Fruit fly (Drosophila melanogaster) whole organism, embryonic: ENCODE measurements around the gene Pax.
A peak's percentile ranks its signal among the peaks of the same experiment; 100 is the strongest.

Source experiments
- ATbp ChIP-seq: fragments of 200-800 bp; sonication (Bioruptor generic); optimal IDR thresholded peaks from 2 replicates; lab custom pipeline; 2017; ENCODE audit warnings: missing biosample characterization, mild to moderate bottlenecking, missing genetic modification characterization, missing genetic modification reagents
- CG10366 ChIP-seq: fragments of 200-800 bp; sonication (Bioruptor generic); IDR thresholded peaks from 2 replicates; pipeline ENCODE4 v1.3.6; 2022; ENCODE audit warnings: missing biosample characterization, missing genetic modification characterization
- CG10979 ChIP-seq: fragments of 200-800 bp; sonication (Bioruptor generic); optimal IDR thresholded peaks from 2 replicates; lab custom pipeline; 2018; ENCODE audit warnings: missing biosample characterization, mild to moderate bottlenecking, missing genetic modification characterization, moderate library complexity
- CG11695 ChIP-seq: fragments of 200-800 bp; sonication (Bioruptor generic); IDR thresholded peaks from 3 replicates; pipeline ENCODE4 v1.3.6; 2022; ENCODE audit warnings: missing biosample characterization, missing genetic modification characterization
- CG12391 ChIP-seq: fragments of 200-800 bp; sonication (Bioruptor generic); optimal IDR thresholded peaks from 3 replicates; lab custom pipeline; 2018; ENCODE audit warnings: missing biosample characterization, mild to moderate bottlenecking, missing genetic modification characterization, moderate library complexity
- CG14667 ChIP-seq: fragments of 200-800 bp; sonication (Bioruptor generic); IDR thresholded peaks from 2 replicates; pipeline ENCODE4 v1.3.6; 2022; ENCODE audit warnings: missing biosample characterization, missing genetic modification characterization
- CG15269 ChIP-seq: fragments of 200-800 bp; sonication (Bioruptor generic); optimal IDR thresholded peaks from 2 replicates; lab custom pipeline; 2018; ENCODE audit warnings: missing biosample characterization, mild to moderate bottlenecking, missing genetic modification characterization, moderate library complexity
- CG15514 ChIP-seq: fragments of 200-800 bp; sonication (Bioruptor generic); optimal IDR thresholded peaks from 3 replicates; lab custom pipeline; 2017; ENCODE audit warnings: missing biosample characterization, missing genetic modification characterization, mild to moderate bottlenecking, moderate library complexity, missing genetic modification reagents
- CG17359 ChIP-seq: fragments of 200-800 bp; sonication (Bioruptor generic); optimal IDR thresholded peaks from 3 replicates; lab custom pipeline; 2018; ENCODE audit warnings: missing biosample characterization, mild to moderate bottlenecking, missing genetic modification characterization, moderate library complexity
- CG17385 ChIP-seq: fragments of 200-800 bp; sonication (Bioruptor generic); optimal IDR thresholded peaks from 3 replicates; lab custom pipeline; 2018; ENCODE audit warnings: missing biosample characterization, mild to moderate bottlenecking, missing genetic modification characterization
- CG17912 ChIP-seq: fragments of 200-800 bp; sonication (Bioruptor generic); optimal IDR thresholded peaks from 2 replicates; lab custom pipeline; 2018; ENCODE audit warnings: missing biosample characterization, mild to moderate bottlenecking, missing genetic modification characterization
- CG30403 ChIP-seq: fragments of 200-800 bp; sonication (Bioruptor generic); optimal IDR thresholded peaks from 3 replicates; lab custom pipeline; 2016; ENCODE audit warnings: missing biosample characterization, missing genetic modification characterization
- CG31441 ChIP-seq: fragments of 200-800 bp; sonication (Bioruptor generic); IDR thresholded peaks from 2 replicates; pipeline ENCODE4 v1.3.6; 2022; ENCODE audit warnings: missing biosample characterization, missing genetic modification characterization
- CG3407 ChIP-seq: fragments of 200-800 bp; sonication (Bioruptor generic); optimal IDR thresholded peaks from 2 replicates; lab custom pipeline; 2018; ENCODE audit warnings: missing biosample characterization, mild to moderate bottlenecking, missing genetic modification characterization
- CG6254 ChIP-seq: fragments of 200-800 bp; sonication (Bioruptor generic); optimal IDR thresholded peaks from 3 replicates; lab custom pipeline; 2017; ENCODE audit warnings: mild to moderate bottlenecking, missing biosample characterization, missing genetic modification reagents, missing genetic modification characterization
- CG7839 ChIP-seq: fragments of 200-800 bp; sonication (Bioruptor generic); optimal IDR thresholded peaks from 3 replicates; lab custom pipeline; 2018; ENCODE audit warnings: missing biosample characterization, mild to moderate bottlenecking, missing genetic modification characterization, moderate library complexity
- CG7987 ChIP-seq: fragments of 200-800 bp; sonication (Bioruptor generic); optimal IDR thresholded peaks from 2 replicates; lab custom pipeline; 2018; ENCODE audit warnings: missing biosample characterization, mild to moderate bottlenecking, missing genetic modification characterization, moderate library complexity
- CG8290 ChIP-seq, 3 experiments: fragments of 200-800 bp; sonication (Bioruptor generic); optimal IDR thresholded peaks; 2 replicates each; lab custom pipeline; 2016 to 2019; ENCODE audit warnings: missing biosample characterization in 3 of 3, missing genetic modification characterization in 3 of 3, mild to moderate bottlenecking in 2 of 3, moderate library complexity in 1 of 3
- CG8388 ChIP-seq: fragments of 200-800 bp; sonication (Bioruptor generic); optimal IDR thresholded peaks from 2 replicates; lab custom pipeline; 2019; ENCODE audit warnings: missing biosample characterization, mild to moderate bottlenecking, missing genetic modification characterization, moderate library complexity
- CG9727 ChIP-seq: fragments of 200-800 bp; sonication (Bioruptor generic); optimal IDR thresholded peaks from 3 replicates; lab custom pipeline; 2017; ENCODE audit warnings: missing biosample characterization, mild to moderate bottlenecking, missing genetic modification characterization
- Deaf1 ChIP-seq: fragments of 200-800 bp; optimal IDR thresholded peaks from 3 replicates; lab custom pipeline; 2019; ENCODE audit warnings: missing biosample characterization, mild to moderate bottlenecking, missing genetic modification characterization, moderate library complexity
- Eip74EF ChIP-seq, 2 experiments: fragments of 200-800 bp in 1 of 2; fragments of >200 bp in 1 of 2; sonication (Bioruptor generic) in 1 of 2; optimal IDR thresholded peaks; 2 replicates each; lab custom pipeline; 2017 to 2019; ENCODE audit warnings: missing biosample characterization in 2 of 2, missing genetic modification characterization in 2 of 2, mild to moderate bottlenecking in 1 of 2, moderate library complexity in 1 of 2
- Nf-YA ChIP-seq: fragments of 200-800 bp; sonication (Bioruptor generic); IDR thresholded peaks from 2 replicates; pipeline ENCODE4 v1.3.6; 2022; ENCODE audit warnings: missing biosample characterization, missing genetic modification characterization
- Rx ChIP-seq: fragments of 200-800 bp; sonication (Bioruptor generic); IDR thresholded peaks from 2 replicates; pipeline ENCODE4 v1.3.6; 2022; ENCODE audit warnings: missing biosample characterization, missing genetic modification characterization
- Spps ChIP-seq: fragments of 200-800 bp; sonication (Bioruptor generic); optimal IDR thresholded peaks from 2 replicates; lab custom pipeline; 2018; ENCODE audit warnings: missing biosample characterization, mild to moderate bottlenecking, missing genetic modification characterization
- Ssrp ChIP-seq: fragments of 200-800 bp; sonication (Bioruptor generic); optimal IDR thresholded peaks from 2 replicates; lab custom pipeline; 2018; ENCODE audit warnings: missing biosample characterization, mild to moderate bottlenecking, missing genetic modification characterization, moderate library complexity
- Xbp1 ChIP-seq: fragments of 200-800 bp; sonication (Bioruptor generic); optimal IDR thresholded peaks from 3 replicates; lab custom pipeline; 2016; ENCODE audit warnings: missing biosample characterization, mild to moderate bottlenecking, missing genetic modification characterization
- Xrp1 ChIP-seq: fragments of 200-800 bp; sonication (Bioruptor generic); IDR thresholded peaks from 2 replicates; pipeline ENCODE4 v1.3.6; 2022; ENCODE audit warnings: missing biosample characterization, missing genetic modification characterization
- YL-1 ChIP-seq: fragments of 200-800 bp; sonication (Bioruptor generic); optimal IDR thresholded peaks from 3 replicates; lab custom pipeline; 2017; ENCODE audit warnings: missing biosample characterization, mild to moderate bottlenecking, missing genetic modification characterization
- ap ChIP-seq: fragments of 200-800 bp; sonication (Bioruptor generic); IDR thresholded peaks from 2 replicates; pipeline ENCODE4 v1.3.6; 2022; ENCODE audit warnings: missing biosample characterization, missing genetic modification characterization
- br ChIP-seq: fragments of >200 bp; optimal IDR thresholded peaks from 2 replicates; lab custom pipeline; 2017
- dmrt11E ChIP-seq: fragments of 200-800 bp; sonication (Bioruptor generic); optimal IDR thresholded peaks from 3 replicates; lab custom pipeline; 2018; ENCODE audit warnings: missing biosample characterization, mild to moderate bottlenecking, missing genetic modification characterization, moderate library complexity
- dpn ChIP-seq, 2 experiments: fragments of 200-800 bp; sonication (Bioruptor generic); optimal IDR thresholded peaks; 3 replicates each; lab custom pipeline; 2016; ENCODE audit warnings: missing biosample characterization in 2 of 2, missing genetic modification characterization in 2 of 2
- fd3F ChIP-seq: fragments of 200-800 bp; sonication (Bioruptor generic); optimal IDR thresholded peaks from 2 replicates; lab custom pipeline; 2018; ENCODE audit warnings: missing biosample characterization, mild to moderate bottlenecking, missing genetic modification characterization, moderate library complexity
- fd96Cb ChIP-seq: fragments of 200-800 bp; sonication (Bioruptor generic); optimal IDR thresholded peaks from 2 replicates; lab custom pipeline; 2018; ENCODE audit warnings: missing biosample characterization, mild to moderate bottlenecking, missing genetic modification characterization, moderate library complexity
- gcm ChIP-seq: fragments of 200-800 bp; sonication (Bioruptor generic); optimal IDR thresholded peaks from 2 replicates; lab custom pipeline; 2019; ENCODE audit warnings: missing biosample characterization, mild to moderate bottlenecking, missing genetic modification characterization, moderate library complexity
- gfzf ChIP-seq: fragments of 200-800 bp; sonication (Bioruptor generic); optimal IDR thresholded peaks from 2 replicates; lab custom pipeline; 2016; ENCODE audit warnings: missing biosample characterization, mild to moderate bottlenecking, missing genetic modification characterization, moderate library complexity
- grau ChIP-seq: fragments of 200-800 bp; optimal IDR thresholded peaks from 3 replicates; lab custom pipeline; 2019; ENCODE audit warnings: missing biosample characterization, mild to moderate bottlenecking, missing genetic modification characterization, moderate library complexity
- nerfin-1 ChIP-seq: fragments of 200-800 bp; sonication (Bioruptor generic); optimal IDR thresholded peaks from 3 replicates; lab custom pipeline; 2019; ENCODE audit warnings: missing biosample characterization, mild to moderate bottlenecking, missing genetic modification characterization, moderate library complexity
- onecut ChIP-seq: fragments of 200-800 bp; sonication (Bioruptor generic); IDR thresholded peaks from 2 replicates; pipeline ENCODE4 v1.3.6; 2022; ENCODE audit warnings: missing biosample characterization, missing genetic modification characterization
- peb ChIP-seq: fragments of 200-800 bp; sonication (Bioruptor generic); IDR thresholded peaks from 2 replicates; pipeline ENCODE4 v1.3.6; 2022; ENCODE audit warnings: missing biosample characterization, missing genetic modification characterization
- phol ChIP-seq: fragments of 200-800 bp; sonication (Bioruptor generic); optimal IDR thresholded peaks from 3 replicates; lab custom pipeline; 2018; ENCODE audit warnings: missing biosample characterization, mild to moderate bottlenecking, missing genetic modification characterization, moderate library complexity
- scrt ChIP-seq: fragments of 200-800 bp; sonication (Bioruptor generic); optimal IDR thresholded peaks from 2 replicates; lab custom pipeline; 2018; ENCODE audit warnings: missing biosample characterization, mild to moderate bottlenecking, missing genetic modification characterization, moderate library complexity
- shn ChIP-seq: fragments of 200-800 bp; sonication (Bioruptor generic); optimal IDR thresholded peaks from 3 replicates; lab custom pipeline; 2016; ENCODE audit warnings: missing biosample characterization, missing genetic modification characterization
- sima ChIP-seq: fragments of 200-800 bp; sonication (Bioruptor generic); optimal IDR thresholded peaks from 2 replicates; lab custom pipeline; 2016; ENCODE audit warnings: missing biosample characterization, missing genetic modification characterization
- unc-4 ChIP-seq: fragments of 200-800 bp; sonication (Bioruptor generic); IDR thresholded peaks from 2 replicates; pipeline ENCODE4 v1.3.6; 2022; ENCODE audit warnings: missing biosample characterization, missing genetic modification characterization; ENCODE audit not compliant: partially characterized antibody
- unpg ChIP-seq: fragments of 200-800 bp; sonication (Bioruptor generic); optimal IDR thresholded peaks from 3 replicates; lab custom pipeline; 2018; ENCODE audit warnings: missing biosample characterization, mild to moderate bottlenecking, missing genetic modification characterization, moderate library complexity
- vnd ChIP-seq: fragments of 200-800 bp; sonication (Bioruptor generic); IDR thresholded peaks from 3 replicates; pipeline ENCODE4 v1.3.6; 2022; ENCODE audit warnings: missing biosample characterization, missing genetic modification characterization; ENCODE audit not compliant: partially characterized antibody
- zf30C ChIP-seq: fragments of 200-800 bp; sonication (Bioruptor generic); optimal IDR thresholded peaks from 3 replicates; lab custom pipeline; 2018; ENCODE audit warnings: missing biosample characterization, mild to moderate bottlenecking, missing genetic modification characterization

Gene Pax

dm6 chr2L:19373809-19374208 lies 52.6 kb downstream of the Pax start (continued):
- TF ChIP-seq CG15269: peak; percentile 37
- TF ChIP-seq CG8290 (GFP tag; optimal IDR thresholded peaks at IDR 0.05; lab: Kevin White, UChicago): no peak
- no peak for TF ChIP-seq CG8290 (tag; optimal IDR thresholded peaks at IDR 0.05; lab: Kevin White, UChicago)
- TF ChIP-seq Rx: no peak
- no peak for TF ChIP-seq CG7987 (GFP tag; lab: Kevin White, UChicago)
- peak in 1 of 2 experiments; percentile 21 for TF ChIP-seq dpn (GFP tag; optimal IDR thresholded peaks at IDR 0.05; lab: Kevin White, UChicago)
- TF ChIP-seq Xbp1: peak; percentile 12
- peak; percentile 8 for TF ChIP-seq CG17385 (GFP tag; lab: Kevin White, UChicago)
- peak; percentile 38 for TF ChIP-seq CG9727 (GFP tag; lab: Kevin White, UChicago)
- TF ChIP-seq phol (tag; lab: Kevin White, UChicago): peak; percentile 55
- TF ChIP-seq grau (tag; lab: Kevin White, UChicago): peak; percentile 43
- no peak for TF ChIP-seq CG17912 (GFP tag; lab: Kevin White, UChicago)
- TF ChIP-seq CG10979 (tag; lab: Kevin White, UChicago): peak; percentile 69
- peak; percentile 56 for TF ChIP-seq CG7839 (tag; lab: Kevin White, UChicago)
- TF ChIP-seq CG6254 (GFP tag; lab: Kevin White, UChicago): peak; percentile 10
- TF ChIP-seq Eip74EF (GFP tag; optimal IDR thresholded peaks at IDR 0.05; lab: Kevin White, UChicago): peak in 1 of 2 experiments; percentile 1
- no peak for TF ChIP-seq peb (GFP tag; lab: Robert Waterston, UW)
- TF ChIP-seq nerfin-1: peak; percentile 44
- TF ChIP-seq vnd: no peak
- peak; percentile 12 for TF ChIP-seq gcm
- no peak for TF ChIP-seq fd3F (GFP tag; lab: Kevin White, UChicago)
- TF ChIP-seq CG17359 (tag; lab: Kevin White, UChicago): peak; percentile 32
- TF ChIP-seq YL-1 (GFP tag; lab: Kevin White, UChicago): no peak
- TF ChIP-seq ATbp: peak; percentile 17
- peak; percentile 48 for TF ChIP-seq CG8388 (GFP tag; lab: Kevin White, UChicago)
- peak; percentile 49 for TF ChIP-seq unpg (GFP tag; lab: Kevin White, UChicago)
- no peak for TF ChIP-seq unc-4 (GFP tag; lab: Robert Waterston, UW)
- TF ChIP-seq CG3407 (GFP tag; lab: Kevin White, UChicago): peak; percentile 2
- peak; percentile 34 for TF ChIP-seq Spps (tag; lab: Kevin White, UChicago)
- TF ChIP-seq CG12391 (tag; lab: Kevin White, UChicago): peak; percentile 52
- no peak for TF ChIP-seq CG10366 (GFP tag; lab: Robert Waterston, UW)
- no peak for TF ChIP-seq CG11695 (GFP tag; lab: Robert Waterston, UW)
- TF ChIP-seq dmrt11E: peak; percentile 56
- TF ChIP-seq Nf-YA: no peak
- TF ChIP-seq Ssrp (tag; lab: Kevin White, UChicago): peak; percentile 47
- TF ChIP-seq shn (GFP tag; lab: Kevin White, UChicago): no peak
- TF ChIP-seq CG30403 (GFP tag; lab: Kevin White, UChicago): peak; percentile 42
- TF ChIP-seq gfzf: no peak
- TF ChIP-seq sima: no peak
- TF ChIP-seq Deaf1 (tag; lab: Kevin White, UChicago): peak; percentile 5
- no peak for TF ChIP-seq scrt
- no peak for TF ChIP-seq CG15514 (GFP tag; lab: Kevin White, UChicago)
- TF ChIP-seq CG14667 (GFP tag; lab: Robert Waterston, UW): no peak
- peak; percentile 65 for TF ChIP-seq CG31441
- TF ChIP-seq fd96Cb (tag; lab: Kevin White, UChicago): peak; percentile 42
- peak; percentile 43 for TF ChIP-seq zf30C (GFP tag; lab: Kevin White, UChicago)
- peak; percentile 42; the same call in 1 of the 2 replicates for TF ChIP-seq Xrp1 (GFP tag; lab: Robert Waterston, UW)
- TF ChIP-seq ap (GFP tag; lab: Robert Waterston, UW): 0 out of 2 replicates have a peak, but pooled peaks have one; percentile 17
- TF ChIP-seq br (lab: Kevin White, UChicago): no peak
- TF ChIP-seq onecut (GFP tag; lab: Robert Waterston, UW): no peak
